Fruit fly (Drosophila melanogaster) whole organism: ENCODE measurements around the gene CG12477.

Source experiments
- CG8478 ChIP-seq: fragments of >200 bp; optimal IDR thresholded peaks from 2 replicates; lab custom pipeline; 2018; ENCODE audit warnings: inconsistent platforms
- Dll ChIP-seq: fragments of >200 bp; optimal IDR thresholded peaks from 2 replicates; lab custom pipeline; 2017
- EcR ChIP-seq, 2 experiments: fragments of >200 bp; optimal IDR thresholded peaks; 2 replicates each; lab custom pipeline; 2017; ENCODE audit warnings: missing biosample characterization in 2 of 2, missing genetic modification characterization in 2 of 2, missing genetic modification reagents in 2 of 2
- pan ChIP-seq: fragments of >200 bp; optimal IDR thresholded peaks from 2 replicates; lab custom pipeline; 2017
- psq ChIP-seq: fragments of >200 bp; optimal IDR thresholded peaks from 2 replicates; lab custom pipeline; 2017
- usp ChIP-seq: fragments of >200 bp; optimal IDR thresholded peaks from 2 replicates; lab custom pipeline; 2017; ENCODE audit warnings: missing biosample characterization, missing genetic modification characterization, mixed read lengths

CG12477 gene

dm6 chr3L:18743679-18744078 is 20.6 kb upstream of the CG12477 start:
- TF ChIP-seq pan (lab: Kevin White, UChicago) (no peak), EcR (GFP tag; optimal IDR thresholded peaks at IDR 0.05; lab: Kevin White, UChicago) (no peak), CG8478 (no peak), usp (GFP tag; lab: Kevin White, UChicago) (no peak)

DNA sequence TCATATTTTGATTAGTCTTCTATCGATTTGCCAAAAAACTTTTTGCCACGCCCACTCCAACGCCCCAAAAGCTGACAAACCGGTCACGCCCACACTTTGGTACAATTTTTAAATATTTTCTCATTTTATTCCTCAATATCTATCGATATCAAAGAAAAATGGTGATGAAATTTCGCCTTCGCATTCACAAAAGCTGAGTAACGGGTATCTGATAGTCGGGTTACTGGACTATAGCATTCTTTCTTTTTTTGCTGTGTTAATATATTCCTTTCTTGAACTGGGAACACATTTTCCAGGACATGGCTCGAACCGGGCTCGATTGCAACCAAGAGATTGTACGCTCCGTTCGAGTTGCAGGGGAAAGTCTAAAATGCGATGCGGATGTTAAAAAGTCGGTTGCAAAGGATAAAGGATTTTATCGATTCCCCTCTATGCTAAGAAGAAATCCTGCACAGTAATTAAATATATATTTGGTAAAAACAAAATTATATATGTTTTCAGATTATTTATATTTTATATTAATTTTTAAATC is 19.9 kb upstream of the CG12477 start:
- TF ChIP-seq CG8478 (no peak), EcR (GFP tag; optimal IDR thresholded peaks at IDR 0.05; lab: Kevin White, UChicago) (no peak), pan (lab: Kevin White, UChicago) (no peak), usp (GFP tag; lab: Kevin White, UChicago) (no peak), Dll (lab: Kevin White, UChicago) (no peak), psq (lab: Kevin White, UChicago) (no peak)

dm6 chr3L:18698312-18698711 is 24.8 kb downstream of the CG12477 start, which contains the start of gene Dic4:
Gene Dic4, minus strand, starts transcription at chr3L:18698412.
- no peak for TF ChIP-seq pan (lab: Kevin White, UChicago)
- no peak for TF ChIP-seq psq (lab: Kevin White, UChicago)
- TF ChIP-seq usp (GFP tag; lab: Kevin White, UChicago): no peak
- no peak for TF ChIP-seq Dll (lab: Kevin White, UChicago)
- no peak for TF ChIP-seq EcR (GFP tag; optimal IDR thresholded peaks at IDR 0.05; lab: Kevin White, UChicago)
- TF ChIP-seq CG8478: no peak

DNA sequence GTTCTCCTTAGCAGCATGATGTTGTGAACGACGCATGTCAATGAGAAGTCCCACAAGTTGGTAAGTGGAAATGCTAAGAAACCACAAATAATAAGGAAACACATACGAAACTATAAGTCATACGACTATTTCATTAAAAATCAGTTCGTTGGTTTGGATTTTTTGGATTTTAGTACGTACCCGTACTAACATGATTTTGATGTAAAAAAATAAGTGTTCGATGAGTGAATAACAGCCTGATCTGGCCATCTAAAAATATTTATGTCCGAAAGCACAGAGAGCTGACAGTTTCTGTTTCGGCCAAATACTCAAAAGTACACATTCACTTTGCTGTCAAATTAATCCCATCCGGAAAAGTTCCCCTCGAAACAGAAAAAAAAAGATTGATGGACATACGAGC is 29.2 kb downstream of the CG12477 start, which contains the start of gene CG6893:
Gene CG6893, plus strand, starts transcription at position 301 of the 400 bp plus-strand sequence.
- TF ChIP-seq CG8478 (no peak), psq (lab: Kevin White, UChicago) (no peak), EcR (GFP tag; optimal IDR thresholded peaks at IDR 0.05; lab: Kevin White, UChicago) (no peak), Dll (lab: Kevin White, UChicago) (no peak), pan (lab: Kevin White, UChicago) (no peak), usp (GFP tag; lab: Kevin White, UChicago) (no peak)

- no peak for TF ChIP-seq CG8478
- TF ChIP-seq Dll (lab: Kevin White, UChicago): no peak
- no peak for TF ChIP-seq psq (lab: Kevin White, UChicago)
- no peak for TF ChIP-seq EcR (GFP tag; optimal IDR thresholded peaks at IDR 0.05; lab: Kevin White, UChicago)
- no peak for TF ChIP-seq usp (GFP tag; lab: Kevin White, UChicago)
- no peak for TF ChIP-seq pan (lab: Kevin White, UChicago)
Observed at dm6 chr3L:18686220-18686801, 36.8 kb downstream of the CG12477 start, which contains the start of gene Cyp12c1. Gene Cyp12c1, minus strand, starts transcription at chr3L:18686319.

DNA sequence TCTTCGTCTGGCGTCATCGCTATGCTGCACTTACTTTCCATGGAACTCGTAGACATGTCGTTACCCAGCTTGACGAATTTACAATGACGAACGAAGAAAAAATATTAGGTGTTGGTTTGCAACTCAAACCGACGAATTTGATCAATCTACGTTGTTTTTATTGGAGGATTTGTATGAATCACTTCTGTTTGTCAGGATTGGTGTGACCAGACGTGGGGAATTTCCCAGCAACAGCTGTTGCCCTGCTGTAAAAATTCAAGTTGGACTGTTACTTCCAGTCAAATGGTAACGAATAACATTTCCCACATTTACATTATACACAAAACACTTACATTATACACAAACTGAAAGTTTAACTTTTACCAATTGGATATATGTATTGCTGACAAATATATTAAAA is 39.2 kb downstream of the CG12477 start, which contains the start of gene Chmp1:
Gene Chmp1, minus strand, starts transcription at position 216 of the 400 bp plus-strand sequence.
- TF ChIP-seq CG8478: no peak
- TF ChIP-seq pan (lab: Kevin White, UChicago): no peak
- no peak for TF ChIP-seq EcR (GFP tag; optimal IDR thresholded peaks at IDR 0.05; lab: Kevin White, UChicago)
- no peak for TF ChIP-seq psq (lab: Kevin White, UChicago)
- TF ChIP-seq Dll (lab: Kevin White, UChicago): no peak
- no peak for TF ChIP-seq usp (GFP tag; lab: Kevin White, UChicago)

- TF ChIP-seq pan (lab: Kevin White, UChicago) (no peak), CG8478 (no peak), EcR (GFP tag; optimal IDR thresholded peaks at IDR 0.05; lab: Kevin White, UChicago) (no peak), psq (lab: Kevin White, UChicago) (no peak), Dll (lab: Kevin White, UChicago) (no peak), usp (GFP tag; lab: Kevin White, UChicago) (no peak)
Observed at dm6 chr3L:18681550-18682217, 41.4 kb downstream of the CG12477 start, which contains the start of the genes Sgf11 and CG32202. Gene Sgf11, minus strand, starts transcription at chr3L:18681836. Gene CG32202, plus strand, starts transcription at chr3L:18682184.

DNA sequence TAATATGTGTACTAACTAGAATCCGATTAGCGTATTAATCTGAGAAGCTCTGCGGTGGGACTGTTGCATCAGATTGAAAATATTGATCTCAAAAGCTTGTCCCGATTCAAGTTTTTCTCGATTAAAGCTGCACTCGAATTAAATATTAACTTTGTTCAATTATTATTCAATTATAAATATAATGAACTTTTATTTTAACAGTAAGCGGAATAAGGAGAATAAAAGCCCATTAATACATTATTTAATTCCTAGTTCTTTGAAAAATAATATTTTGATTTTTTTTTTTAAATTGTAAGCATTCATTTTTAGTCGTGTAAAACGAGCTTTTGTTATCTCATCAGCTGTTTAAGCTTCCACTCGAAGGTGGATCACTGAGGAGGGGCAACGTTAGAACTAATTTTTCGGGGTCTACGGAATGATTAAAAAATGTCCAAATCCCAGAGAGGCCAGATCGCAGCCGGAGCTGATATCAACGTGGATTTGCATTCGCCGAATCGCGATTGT is 47.7 kb downstream of the CG12477 start, which contains the start of the genes GNBP2 and GNBP1:
Gene GNBP2, minus strand, starts transcription at position 51 of the 504 bp plus-strand sequence.
Gene GNBP1, plus strand, starts transcription at position 438 of the 504 bp plus-strand sequence.
- TF ChIP-seq EcR (GFP tag; optimal IDR thresholded peaks at IDR 0.05; lab: Kevin White, UChicago) (no peak), psq (lab: Kevin White, UChicago) (no peak), CG8478 (no peak), Dll (lab: Kevin White, UChicago) (no peak), pan (lab: Kevin White, UChicago) (no peak), usp (GFP tag; lab: Kevin White, UChicago) (no peak)

- TF ChIP-seq pan (lab: Kevin White, UChicago) (no peak), CG8478 (no peak), Dll (lab: Kevin White, UChicago) (no peak), psq (lab: Kevin White, UChicago) (no peak), usp (GFP tag; lab: Kevin White, UChicago) (no peak), EcR (GFP tag; optimal IDR thresholded peaks at IDR 0.05; lab: Kevin White, UChicago) (no peak)
Observed at dm6 chr3L:18672986-18673633, 50.0 kb downstream of the CG12477 start, which contains the start of gene Capr. Gene Capr, minus strand, starts transcription at chr3L:18673324.

- TF ChIP-seq Dll (lab: Kevin White, UChicago) (no peak), EcR (GFP tag; optimal IDR thresholded peaks at IDR 0.05; lab: Kevin White, UChicago) (no peak), usp (GFP tag; lab: Kevin White, UChicago) (no peak)
Observed at dm6 chr3L:18672203-18672602, 50.9 kb downstream of the CG12477 start.
